Worm (Caenorhabditis elegans) whole organism, young adult: ENCODE results near the gene clc-28.

Experiments
- B0019.2 ChIP-seq: fragments of 200-800 bp; sonication (Bioruptor generic); conservative IDR thresholded peaks from 2 replicates; pipeline ENCODE4 v1.3.6; 2022; ENCODE audit warnings: missing genetic modification reagents, missing genetic modification characterization, missing compliant biosample characterization
- K11D2.4 ChIP-seq: fragments of 200-800 bp; sonication (Bioruptor generic); IDR thresholded peaks from 2 replicates; pipeline ENCODE4 v1.3.6; 2022; ENCODE audit warnings: missing genetic modification reagents, missing genetic modification characterization, missing compliant biosample characterization
- K12H6.12 ChIP-seq: fragments of 200-800 bp; sonication (Bioruptor generic); optimal IDR thresholded peaks from 2 replicates; lab custom pipeline; 2018; ENCODE audit warnings: mild to moderate bottlenecking, missing genetic modification characterization, missing compliant biosample characterization
- T07F8.4 ChIP-seq: sonication (generic microtip); optimal IDR thresholded peaks from 2 replicates; lab custom pipeline; 2016; ENCODE audit warnings: mild to moderate bottlenecking, missing genetic modification characterization, moderate library complexity, missing compliant biosample characterization
- Y53F4B.3 ChIP-seq: fragments of 200-800 bp; sonication (Bioruptor generic); IDR thresholded peaks from 2 replicates; pipeline ENCODE4 v1.3.6; 2022; ENCODE audit warnings: missing genetic modification reagents, missing genetic modification characterization, missing compliant biosample characterization
- Y53G8AR.9 ChIP-seq: fragments of 200-800 bp; sonication (Bioruptor generic); conservative IDR thresholded peaks from 2 replicates; pipeline ENCODE4 v1.3.6; 2022; ENCODE audit warnings: missing genetic modification reagents, missing genetic modification characterization, missing compliant biosample characterization
- ZK185.1 ChIP-seq: sonication (generic microtip); optimal IDR thresholded peaks from 2 replicates; lab custom pipeline; 2016; ENCODE audit warnings: mild to moderate bottlenecking, missing genetic modification characterization, missing compliant biosample characterization; ENCODE audit not compliant: poor library complexity, severe bottlenecking
- akir-1 ChIP-seq: fragments of 200-800 bp; sonication (Bioruptor generic); optimal IDR thresholded peaks from 2 replicates; lab custom pipeline; 2018; ENCODE audit warnings: mild to moderate bottlenecking, missing genetic modification characterization, moderate library complexity, missing compliant biosample characterization
- aptf-2 ChIP-seq: fragments of 200-800 bp; sonication (Bioruptor generic); conservative IDR thresholded peaks from 2 replicates; pipeline ENCODE4 v1.3.6; 2022; ENCODE audit warnings: missing genetic modification reagents, missing genetic modification characterization, missing compliant biosample characterization
- athp-1 ChIP-seq: sonication (generic microtip); optimal IDR thresholded peaks from 2 replicates; lab custom pipeline; 2017; ENCODE audit warnings: mild to moderate bottlenecking, missing genetic modification characterization, missing compliant biosample characterization
- bed-2 ChIP-seq: fragments of 200-800 bp; sonication (Bioruptor generic); IDR thresholded peaks from 2 replicates; pipeline ENCODE4 v1.3.6; 2022; ENCODE audit warnings: missing genetic modification reagents, missing genetic modification characterization, missing compliant biosample characterization
- cebp-1 ChIP-seq, 2 experiments: fragments of 200-800 bp in 1 of 2; sonication (Bioruptor generic) in 1 of 2; sonication (generic microtip) in 1 of 2; IDR thresholded peaks in 1 of 2; optimal IDR thresholded peaks in 1 of 2; 2 replicates each; pipeline versions ENCODE4 v1.3.6 to Lab custom; 2017 to 2022; ENCODE audit warnings: missing compliant biosample characterization in 2 of 2, missing genetic modification characterization in 2 of 2, mild to moderate bottlenecking in 1 of 2, missing genetic modification reagents in 1 of 2, moderate library complexity in 1 of 2
- cebp-2 ChIP-seq: fragments of 200-800 bp; sonication (Bioruptor generic); IDR thresholded peaks from 2 replicates; pipeline ENCODE4 v1.3.6; 2022; ENCODE audit warnings: missing genetic modification characterization, missing compliant biosample characterization
- ceh-27 ChIP-seq: fragments of 200-800 bp; sonication (Bioruptor generic); optimal IDR thresholded peaks from 2 replicates; lab custom pipeline; 2018; ENCODE audit warnings: mild to moderate bottlenecking, missing genetic modification characterization, moderate library complexity, missing compliant biosample characterization
- die-1 ChIP-seq: sonication (generic microtip); optimal IDR thresholded peaks from 2 replicates; lab custom pipeline; 2016; ENCODE audit warnings: missing genotype, mild to moderate bottlenecking, missing genetic modification characterization, missing compliant biosample characterization
- dox-1 ChIP-seq: fragments of 200-800 bp; sonication (Bioruptor generic); IDR thresholded peaks from 2 replicates; pipeline ENCODE4 v1.3.6; 2022; ENCODE audit warnings: missing genetic modification reagents, missing genetic modification characterization, missing compliant biosample characterization
- dpl-1 ChIP-seq: fragments of 150-350 bp; optimal IDR thresholded peaks from 2 replicates; lab custom pipeline; 2014; ENCODE audit warnings: missing biosample characterization, missing genetic modification reagents, missing genetic modification characterization
- efl-1 ChIP-seq: fragments of 150-350 bp; optimal IDR thresholded peaks from 2 replicates; lab custom pipeline; 2014; ENCODE audit warnings: missing biosample characterization, missing genetic modification reagents, missing genetic modification characterization
- ekl-4 ChIP-seq: fragments of 200-800 bp; sonication (Bioruptor generic); IDR thresholded peaks from 2 replicates; pipeline ENCODE4 v1.3.6; 2022; ENCODE audit warnings: missing genetic modification reagents, missing genetic modification characterization, missing compliant biosample characterization
- gei-17 ChIP-seq: fragments of 200-800 bp; sonication (Bioruptor generic); optimal IDR thresholded peaks from 2 replicates; lab custom pipeline; 2018; ENCODE audit warnings: mild to moderate bottlenecking, missing genetic modification characterization, missing compliant biosample characterization
- hlh-26 ChIP-seq: fragments of 200-800 bp; sonication (Bioruptor generic); conservative IDR thresholded peaks from 2 replicates; pipeline ENCODE4 v1.3.6; 2022; ENCODE audit warnings: missing genetic modification reagents, missing genetic modification characterization, missing compliant biosample characterization
- hmg-1.2 ChIP-seq: fragments of 200-800 bp; sonication (Bioruptor generic); IDR thresholded peaks from 2 replicates; pipeline ENCODE4 v1.3.6; 2022; ENCODE audit warnings: missing genetic modification reagents, missing genetic modification characterization, missing compliant biosample characterization
- hsf-1 ChIP-seq: fragments of 200-800 bp; sonication (Bioruptor generic); IDR thresholded peaks from 2 replicates; pipeline ENCODE4 v1.3.6; 2022; ENCODE audit warnings: missing genetic modification reagents, missing genetic modification characterization, missing compliant biosample characterization
- let-526 ChIP-seq: fragments of 200-800 bp; sonication (Bioruptor generic); IDR thresholded peaks from 2 replicates; pipeline ENCODE4 v1.3.6; 2022; ENCODE audit warnings: missing genetic modification reagents, missing genetic modification characterization, missing compliant biosample characterization
- lin-35 ChIP-seq, 3 experiments: fragments of 150-350 bp in 2 of 3; sonication (generic microtip) in 1 of 3; optimal IDR thresholded peaks; 2 replicates each; lab custom pipeline; 2014 to 2018; ENCODE audit warnings: missing biosample characterization in 3 of 3, missing genetic modification characterization in 3 of 3, missing genetic modification reagents in 3 of 3
- lin-54 ChIP-seq: fragments of 200-800 bp; sonication (Bioruptor generic); optimal IDR thresholded peaks from 2 replicates; lab custom pipeline; 2018; ENCODE audit warnings: mild to moderate bottlenecking, missing genetic modification characterization, missing compliant biosample characterization
- lsy-27 ChIP-seq: sonication (generic microtip); optimal IDR thresholded peaks from 2 replicates; lab custom pipeline; 2017; ENCODE audit warnings: missing genetic modification characterization, mild to moderate bottlenecking, missing compliant biosample characterization, antibody characterized with exemption, missing genotype, borderline replicate concordance; ENCODE audit not compliant: insufficient read depth
- madf-10 ChIP-seq: sonication (generic microtip); optimal IDR thresholded peaks from 2 replicates; lab custom pipeline; 2016; ENCODE audit warnings: mild to moderate bottlenecking, missing genetic modification characterization, missing compliant biosample characterization
- madf-6 ChIP-seq: fragments of 200-800 bp; sonication (Bioruptor generic); IDR thresholded peaks from 2 replicates; pipeline ENCODE4 v1.3.6; 2022; ENCODE audit warnings: missing genetic modification reagents, missing genetic modification characterization, missing compliant biosample characterization
- madf-8 ChIP-seq: fragments of 200-800 bp; sonication (Bioruptor generic); conservative IDR thresholded peaks from 2 replicates; pipeline ENCODE4 v1.3.6; 2022; ENCODE audit warnings: missing genetic modification reagents, missing genetic modification characterization, missing compliant biosample characterization
- mcd-1 ChIP-seq: fragments of 200-800 bp; sonication (Bioruptor generic); IDR thresholded peaks from 2 replicates; pipeline ENCODE4 v1.3.6; 2022; ENCODE audit warnings: missing genetic modification reagents, missing genetic modification characterization, missing compliant biosample characterization
- nfyb-1 ChIP-seq: fragments of 200-800 bp; sonication (Bioruptor generic); IDR thresholded peaks from 2 replicates; pipeline ENCODE4 v1.3.6; 2022; ENCODE audit warnings: missing genetic modification reagents, missing genetic modification characterization, missing compliant biosample characterization
- nhr-80 ChIP-seq: sonication (generic microtip); optimal IDR thresholded peaks from 2 replicates; lab custom pipeline; 2016; ENCODE audit warnings: missing genetic modification characterization, missing compliant biosample characterization
- pha-4 ChIP-seq: fragments of 150-350 bp; sonication (generic microtip); optimal IDR thresholded peaks from 2 replicates; lab custom pipeline; 2014; ENCODE audit warnings: missing biosample characterization, missing genetic modification reagents, missing genetic modification characterization
- repo-1 ChIP-seq: sonication (generic microtip); optimal IDR thresholded peaks from 2 replicates; lab custom pipeline; 2017; ENCODE audit warnings: mild to moderate bottlenecking, missing genetic modification characterization, missing compliant biosample characterization
- sdz-38 ChIP-seq: sonication (generic microtip); optimal IDR thresholded peaks from 2 replicates; lab custom pipeline; 2016; ENCODE audit warnings: missing genotype, missing genetic modification characterization, missing compliant biosample characterization
- snpc-1.3 ChIP-seq: sonication (generic microtip); optimal IDR thresholded peaks from 2 replicates; lab custom pipeline; 2017; ENCODE audit warnings: missing genetic modification characterization, mild to moderate bottlenecking, missing compliant biosample characterization, antibody characterized with exemption, moderate library complexity, missing genotype, missing genetic modification reagents; ENCODE audit not compliant: insufficient read depth
- snpc-4 ChIP-seq, 5 experiments: fragments of 150-350 bp in 1 of 5; sonication (generic microtip) in 4 of 5; optimal IDR thresholded peaks; 2 replicates each; lab custom pipeline; 2014 to 2018; ENCODE audit warnings: missing genetic modification characterization in 5 of 5, missing biosample characterization in 3 of 5, antibody characterized with exemption in 2 of 5, mild to moderate bottlenecking in 2 of 5, missing compliant biosample characterization in 2 of 5, missing genotype in 2 of 5, moderate library complexity in 2 of 5, missing genetic modification reagents in 1 of 5
- tbx-9 ChIP-seq: sonication (generic microtip); optimal IDR thresholded peaks from 2 replicates; lab custom pipeline; 2016; ENCODE audit warnings: borderline replicate concordance, missing genetic modification characterization, inconsistent platforms, missing compliant biosample characterization
- tlf-1 ChIP-seq: fragments of 200-800 bp; sonication (Bioruptor generic); optimal IDR thresholded peaks from 2 replicates; lab custom pipeline; 2018; ENCODE audit warnings: mild to moderate bottlenecking, missing genetic modification characterization, missing compliant biosample characterization
- xnd-1 ChIP-seq: sonication (generic microtip); optimal IDR thresholded peaks from 2 replicates; lab custom pipeline; 2016; ENCODE audit warnings: missing genotype, missing genetic modification reagents, missing genetic modification characterization, missing compliant biosample characterization
- zfh-2 ChIP-seq: fragments of 200-800 bp; sonication (Bioruptor generic); conservative IDR thresholded peaks from 2 replicates; pipeline ENCODE4 v1.3.6; 2022; ENCODE audit warnings: missing genetic modification reagents, missing genetic modification characterization, missing compliant biosample characterization
- ztf-26 ChIP-seq: sonication (generic microtip); optimal IDR thresholded peaks from 2 replicates; lab custom pipeline; 2017; ENCODE audit warnings: missing genetic modification characterization, missing compliant biosample characterization
- ztf-6 ChIP-seq: fragments of 200-800 bp; sonication (Bioruptor generic); IDR thresholded peaks from 2 replicates; pipeline ENCODE4 v1.3.6; 2022; ENCODE audit warnings: missing genetic modification reagents, missing genetic modification characterization, missing compliant biosample characterization

clc-28 gene

ce11 chrIII:8356407-8356881, 17.2 kb upstream of the clc-28 start (continued):
- TF ChIP-seq cebp-2 (GFP tag; lab: Robert Waterston, UW) (no peak), nfyb-1 (GFP tag; lab: Robert Waterston, UW) (0 out of 2 replicates have a peak, but pooled peaks have one; percentile 54), tlf-1 (GFP tag; lab: Kevin White, UChicago) (peak; percentile 2), snpc-1.3 (tag; lab: Kevin White, UChicago) (peak; percentile 12), nhr-80 (tag; lab: Kevin White, UChicago) (peak; percentile 78), snpc-4 (GFP tag; optimal IDR thresholded peaks at IDR 0.05; lab: Kevin White, UChicago) (no peak), snpc-4 (tag; optimal IDR thresholded peaks at IDR 0.05; lab: Kevin White, UChicago) (peak in 3 of 4 experiments; percentile 5 to 46 (median 39)), sdz-38 (tag; lab: Kevin White, UChicago) (no peak), lin-35 (GFP tag; optimal IDR thresholded peaks at IDR 0.05; lab: Kevin White, UChicago) (peak in 1 of 3 experiments; percentile 50), dox-1 (GFP tag; lab: Robert Waterston, UW) (peak; percentile 59), B0019.2 (GFP tag; lab: Robert Waterston, UW) (no peak), Y53G8AR.9 (GFP tag; lab: Robert Waterston, UW) (0 out of 2 replicates have a peak, but pooled peaks have one; percentile 40), madf-10 (tag; lab: Kevin White, UChicago) (peak; percentile 54), dpl-1 (GFP tag; lab: Kevin White, UChicago) (peak; percentile 31), ZK185.1 (tag; lab: Kevin White, UChicago) (peak; percentile 53), gei-17 (GFP tag; lab: Kevin White, UChicago) (peak; percentile 8), repo-1 (peak; percentile 34), athp-1 (tag; lab: Kevin White, UChicago) (no peak), zfh-2 (GFP tag; lab: Robert Waterston, UW) (peak; percentile 43; the same call in 1 of the 2 replicates), die-1 (tag; lab: Kevin White, UChicago) (peak; percentile 22), lsy-27 (tag; lab: Kevin White, UChicago) (no peak), hmg-1.2 (GFP tag; lab: Robert Waterston, UW) (peak; percentile 80; the same call in 1 of the 2 replicates), ekl-4 (GFP tag; lab: Robert Waterston, UW) (peak; percentile 65; the same call in 1 of the 2 replicates), madf-6 (GFP tag; lab: Robert Waterston, UW) (peak; percentile 29), mcd-1 (peak; percentile 47; the same call in 1 of the 2 replicates), pha-4 (no peak), cebp-1 (GFP tag; IDR thresholded peaks at IDR 0.05; lab: Robert Waterston, UW) (no peak), cebp-1 (tag; optimal IDR thresholded peaks at IDR 0.05; lab: Kevin White, UChicago) (peak; percentile 77), K12H6.12 (tag; lab: Kevin White, UChicago) (peak; percentile 73), ztf-26 (tag; lab: Kevin White, UChicago) (peak; percentile 44)
- TF ChIP-seq, all 124 proteins: peak for 36

ce11 chrIII:8355462-8355815, 16.2 kb upstream of the clc-28 start:
- TF ChIP-seq efl-1 (GFP tag; lab: Kevin White, UChicago) (peak; percentile 85), hlh-26 (no peak), hsf-1 (peak; percentile 96), aptf-2 (GFP tag; lab: Robert Waterston, UW) (no peak), xnd-1 (tag; lab: Kevin White, UChicago) (peak; percentile 15), B0019.2 (GFP tag; lab: Robert Waterston, UW) (peak; percentile 70), T07F8.4 (tag; lab: Kevin White, UChicago) (no peak), Y53F4B.3 (GFP tag; lab: Robert Waterston, UW) (no peak), tbx-9 (tag; lab: Kevin White, UChicago) (no peak), ztf-6 (GFP tag; lab: Robert Waterston, UW) (no peak), akir-1 (no peak), bed-2 (GFP tag; lab: Robert Waterston, UW) (no peak), repo-1 (no peak), cebp-2 (GFP tag; lab: Robert Waterston, UW) (no peak), dpl-1 (GFP tag; lab: Kevin White, UChicago) (peak; percentile 73), madf-8 (GFP tag; lab: Robert Waterston, UW) (peak; percentile 64), ceh-27 (no peak), madf-6 (GFP tag; lab: Robert Waterston, UW) (peak; percentile 84), lin-54 (GFP tag; lab: Kevin White, UChicago) (peak; percentile 9), die-1 (tag; lab: Kevin White, UChicago) (no peak), athp-1 (tag; lab: Kevin White, UChicago) (no peak), let-526 (GFP tag; lab: Robert Waterston, UW) (no peak), K11D2.4 (GFP tag; lab: Robert Waterston, UW) (no peak)
